Fruit fly (Drosophila melanogaster) whole organism, pupa: ENCODE results near the gene CG43799.

Experiments used
- CG10348 ChIP-seq: fragments of 200-800 bp; sonication (Bioruptor generic); IDR thresholded peaks from 2 replicates; pipeline ENCODE4 v1.3.6; 2022; ENCODE audit warnings: missing biosample characterization, missing genetic modification characterization
- CG12605 ChIP-seq: fragments of 200-800 bp; sonication (Bioruptor generic); IDR thresholded peaks from 2 replicates; pipeline ENCODE4 v1.3.6; 2022; ENCODE audit warnings: missing biosample characterization, missing genetic modification characterization
- CG13204 ChIP-seq: fragments of 200-800 bp; sonication (Bioruptor generic); optimal IDR thresholded peaks from 2 replicates; lab custom pipeline; 2018; ENCODE audit warnings: missing biosample characterization, mild to moderate bottlenecking, missing genetic modification characterization, moderate library complexity
- CG14655 ChIP-seq: fragments of 200-800 bp; sonication (Bioruptor generic); optimal IDR thresholded peaks from 3 replicates; lab custom pipeline; 2017; ENCODE audit warnings: mild to moderate bottlenecking, missing biosample characterization, missing genetic modification reagents, missing genetic modification characterization
- CG15710 ChIP-seq: fragments of 200-800 bp; sonication (Bioruptor generic); optimal IDR thresholded peaks from 2 replicates; lab custom pipeline; 2018; ENCODE audit warnings: missing biosample characterization, mild to moderate bottlenecking, missing genetic modification characterization, moderate library complexity
- CG17806 ChIP-seq: fragments of 200-800 bp; sonication (Bioruptor generic); optimal IDR thresholded peaks from 2 replicates; lab custom pipeline; 2018; ENCODE audit warnings: missing biosample characterization, mild to moderate bottlenecking, missing genetic modification characterization, moderate library complexity
- CG32121 ChIP-seq: fragments of 200-800 bp; sonication (Bioruptor generic); IDR thresholded peaks from 2 replicates; pipeline ENCODE4 v1.3.6; 2022; ENCODE audit warnings: missing biosample characterization, missing genetic modification characterization
- CG34367 ChIP-seq: fragments of 200-800 bp; sonication (Bioruptor generic); optimal IDR thresholded peaks from 2 replicates; lab custom pipeline; 2018; ENCODE audit warnings: missing biosample characterization, mild to moderate bottlenecking, missing genetic modification characterization
- CG4496 ChIP-seq: fragments of 200-800 bp; sonication (Bioruptor generic); IDR thresholded peaks from 3 replicates; pipeline ENCODE4 v1.3.6; 2022; ENCODE audit warnings: missing biosample characterization, missing genetic modification characterization
- CG8159 ChIP-seq: fragments of 200-800 bp; sonication (Bioruptor generic); optimal IDR thresholded peaks from 3 replicates; lab custom pipeline; 2018; ENCODE audit warnings: missing biosample characterization, mild to moderate bottlenecking, missing genetic modification characterization, moderate library complexity
- CG8301 ChIP-seq: fragments of 200-800 bp; sonication (Bioruptor generic); optimal IDR thresholded peaks from 2 replicates; lab custom pipeline; 2018; ENCODE audit warnings: missing biosample characterization, mild to moderate bottlenecking, missing genetic modification characterization
- CG9948 ChIP-seq: fragments of 200-800 bp; sonication (Bioruptor generic); optimal IDR thresholded peaks from 2 replicates; lab custom pipeline; 2018; ENCODE audit warnings: missing biosample characterization, mild to moderate bottlenecking, missing genetic modification characterization, moderate library complexity
- D1 ChIP-seq: fragments of 200-800 bp; sonication (Bioruptor generic); optimal IDR thresholded peaks from 2 replicates; lab custom pipeline; 2018; ENCODE audit warnings: missing biosample characterization, mild to moderate bottlenecking, missing genetic modification characterization, moderate library complexity
- EcR ChIP-seq: fragments of 200-800 bp; sonication (Bioruptor generic); optimal IDR thresholded peaks from 3 replicates; lab custom pipeline; 2019; ENCODE audit warnings: missing biosample characterization, missing genetic modification characterization, mild to moderate bottlenecking, moderate library complexity, missing genetic modification reagents
- Ets98B ChIP-seq: fragments of 200-800 bp; sonication (Bioruptor generic); IDR thresholded peaks from 2 replicates; pipeline ENCODE4 v1.3.6; 2022; ENCODE audit warnings: missing biosample characterization, missing genetic modification characterization
- Pif1A ChIP-seq: fragments of 200-800 bp; sonication (Bioruptor generic); optimal IDR thresholded peaks from 3 replicates; lab custom pipeline; 2016; ENCODE audit warnings: missing biosample characterization, missing genetic modification characterization
- Pif1B ChIP-seq: fragments of 200-800 bp; sonication (Bioruptor generic); optimal IDR thresholded peaks from 3 replicates; lab custom pipeline; 2016; ENCODE audit warnings: missing biosample characterization, missing genetic modification characterization
- Snoo ChIP-seq: fragments of 200-800 bp; sonication (Bioruptor generic); optimal IDR thresholded peaks from 3 replicates; lab custom pipeline; 2017; ENCODE audit warnings: missing biosample characterization, mild to moderate bottlenecking, missing genetic modification characterization, inconsistent platforms
- fd96Ca ChIP-seq: fragments of 200-800 bp; sonication (Bioruptor generic); IDR thresholded peaks from 3 replicates; pipeline ENCODE4 v1.3.6; 2022; ENCODE audit warnings: missing biosample characterization, missing genetic modification characterization
- gl ChIP-seq: fragments of 200-800 bp; sonication (Bioruptor generic); optimal IDR thresholded peaks from 2 replicates; lab custom pipeline; 2018; ENCODE audit warnings: missing biosample characterization, mild to moderate bottlenecking, missing genetic modification characterization
- rn ChIP-seq: fragments of 200-800 bp; sonication (Bioruptor generic); IDR thresholded peaks from 2 replicates; pipeline ENCODE4 v1.3.6; 2022; ENCODE audit warnings: missing biosample characterization, missing genetic modification characterization

The CG43799 gene

DNA sequence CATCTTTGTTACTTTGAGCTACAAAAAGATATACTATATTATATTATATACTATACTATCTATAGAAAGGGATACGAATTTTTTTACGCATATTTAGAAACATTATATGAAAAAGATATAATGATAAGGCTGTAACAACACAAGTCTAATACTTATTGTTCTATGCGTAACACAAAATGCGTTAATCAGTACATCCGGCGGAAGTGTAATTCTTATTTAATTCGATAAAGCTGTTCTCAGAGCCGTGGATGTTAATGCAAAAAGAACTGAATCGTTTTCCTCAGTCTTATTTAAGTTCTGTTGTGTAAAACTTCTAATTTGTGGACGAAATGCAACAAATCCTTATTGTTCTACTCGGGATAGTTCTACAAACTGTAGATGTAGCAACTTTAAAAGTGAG lies at the start of gene CG43799:
CG43799 (plus strand) TSS at position 301 of the 400 bp plus-strand sequence.
- no peak for TF ChIP-seq EcR (GFP tag; lab: Kevin White, UChicago)
- no peak for TF ChIP-seq rn (GFP tag; lab: Robert Waterston, UW)
- TF ChIP-seq CG14655 (GFP tag; lab: Kevin White, UChicago): no peak

DNA sequence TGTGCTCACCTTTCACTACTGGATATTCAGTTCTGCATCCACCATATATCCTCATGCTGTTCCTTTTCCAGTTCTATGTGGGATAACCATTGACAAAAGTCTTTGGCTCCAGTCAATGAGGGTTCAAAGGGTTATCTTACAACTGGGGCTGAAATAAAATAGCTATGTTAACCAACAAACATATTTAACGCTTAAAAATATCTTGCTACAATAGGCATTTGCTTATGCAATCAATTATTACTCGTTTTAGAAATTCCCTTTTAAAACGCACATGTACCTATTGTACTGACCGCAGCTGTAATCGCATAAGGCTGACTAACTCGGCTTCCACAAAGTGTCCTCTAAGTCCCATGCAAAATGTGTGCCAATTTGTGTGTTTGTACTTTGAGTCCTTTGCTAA lies 48.3 kb upstream of the CG43799 start:
- TF ChIP-seq gl (tag; lab: Kevin White, UChicago) (no peak), CG12605 (GFP tag; lab: Robert Waterston, UW) (no peak), fd96Ca (GFP tag; lab: Robert Waterston, UW) (no peak), CG15710 (tag; lab: Kevin White, UChicago) (no peak), rn (GFP tag; lab: Robert Waterston, UW) (no peak), CG34367 (no peak), CG8159 (tag; lab: Kevin White, UChicago) (no peak), CG4496 (peak; percentile 58; the same call in 1 of the 3 replicates)

DNA sequence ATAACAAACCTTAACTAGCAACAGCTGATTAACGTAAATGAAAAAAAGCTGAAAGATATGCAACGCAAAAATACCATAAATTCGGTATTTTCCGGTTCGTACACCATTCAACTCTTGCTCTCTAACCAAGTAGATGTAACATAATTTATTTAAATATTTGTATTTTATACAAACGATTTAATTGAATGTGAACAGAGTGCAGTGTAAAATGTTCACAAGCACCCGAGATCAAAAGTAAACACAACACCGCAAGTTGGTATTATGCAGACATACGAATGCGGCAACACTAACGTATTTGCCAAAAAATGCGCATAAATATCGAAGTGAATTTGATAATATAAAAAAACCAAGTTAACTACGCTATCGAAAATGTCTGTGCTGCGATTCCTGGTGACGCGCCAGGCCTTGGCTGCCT lies 45.5 kb upstream of the CG43799 start, which contains the start of gene MICU1:
MICU1 (plus strand) TSS at position 257 of the 415 bp plus-strand sequence.
- TF ChIP-seq CG15710 (tag; lab: Kevin White, UChicago) (peak; percentile 19), CG34367 (no peak), fd96Ca (GFP tag; lab: Robert Waterston, UW) (0 out of 3 replicates have a peak, but pooled peaks have one; percentile 15), D1 (tag; lab: Kevin White, UChicago) (no peak)

DNA sequence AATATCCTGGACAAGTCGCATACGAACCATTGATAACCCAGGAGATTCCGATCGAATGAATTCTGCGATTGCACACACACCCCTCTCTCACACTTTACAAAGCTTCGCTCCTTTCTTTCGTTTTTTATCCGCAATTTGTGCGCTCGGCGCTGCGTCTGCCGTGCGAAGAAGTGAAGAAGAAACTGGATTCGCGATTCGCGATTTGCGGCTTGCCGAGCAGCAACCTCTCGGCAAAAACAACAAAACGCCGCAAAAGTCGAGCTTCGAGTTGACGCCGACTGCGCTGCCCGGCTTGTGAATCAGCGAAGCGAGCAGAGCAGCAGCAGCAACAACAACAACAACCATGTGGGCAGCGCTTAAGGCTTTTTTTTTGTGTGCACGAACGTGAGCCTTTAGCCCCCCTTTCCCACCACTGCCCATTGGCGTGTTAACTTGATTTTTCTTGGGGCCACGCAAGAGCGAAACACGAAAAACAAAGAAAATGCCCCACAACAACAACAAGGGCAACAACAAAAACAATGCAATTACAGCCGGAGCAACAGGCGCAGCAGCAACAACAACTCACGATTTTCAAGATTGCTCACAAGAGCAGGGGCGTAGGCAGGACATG lies 39.5 kb upstream of the CG43799 start:
- TF ChIP-seq Ets98B: peak; percentile 3; the same call in 1 of the 2 replicates
- no peak for TF ChIP-seq CG8159 (tag; lab: Kevin White, UChicago)
- no peak for TF ChIP-seq CG14655 (GFP tag; lab: Kevin White, UChicago)
- TF ChIP-seq CG4496: peak; percentile 100

DNA sequence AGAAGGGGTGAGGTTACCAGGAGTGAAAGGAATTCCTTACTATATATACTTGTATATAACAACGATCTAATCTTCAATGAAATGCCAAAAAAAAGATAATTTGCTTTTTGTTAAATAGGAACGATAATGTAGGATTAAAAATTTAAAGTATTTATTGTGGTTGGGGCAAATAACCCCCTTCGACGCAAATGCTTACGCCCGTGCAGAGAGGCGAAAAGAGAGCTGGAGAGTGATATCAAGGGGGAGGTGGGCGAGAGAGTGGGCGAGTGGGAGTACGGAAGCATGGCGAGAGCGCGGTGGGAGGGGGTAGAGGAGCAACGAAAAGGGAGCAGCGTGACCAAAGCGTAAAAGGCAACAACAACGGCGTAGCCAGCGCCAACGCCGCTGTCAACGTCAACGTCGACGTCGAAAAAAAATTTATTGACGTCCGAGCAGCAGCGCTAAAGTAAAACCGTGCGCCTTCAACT lies 39.0 kb upstream of the CG43799 start:
- TF ChIP-seq Pif1A (GFP tag; lab: Kevin White, UChicago) (peak; percentile 100), CG15710 (tag; lab: Kevin White, UChicago) (peak; percentile 100), CG8301 (tag; lab: Kevin White, UChicago) (peak; percentile 100), Ets98B (peak; percentile 99), CG8159 (tag; lab: Kevin White, UChicago) (peak; percentile 100), CG10348 (GFP tag; lab: Robert Waterston, UW) (peak; percentile 100), CG12605 (GFP tag; lab: Robert Waterston, UW) (peak; percentile 99), Snoo (tag; lab: Kevin White, UChicago) (peak; percentile 100), CG34367 (peak; percentile 99), CG17806 (tag; lab: Kevin White, UChicago) (peak; percentile 99), rn (GFP tag; lab: Robert Waterston, UW) (peak; percentile 100), CG32121 (peak; percentile 100), D1 (tag; lab: Kevin White, UChicago) (peak; percentile 99), CG14655 (GFP tag; lab: Kevin White, UChicago) (peak; percentile 100), EcR (GFP tag; lab: Kevin White, UChicago) (peak; percentile 63), fd96Ca (GFP tag; lab: Robert Waterston, UW) (peak; percentile 100), Pif1B (GFP tag; lab: Kevin White, UChicago) (peak; percentile 100), CG9948 (peak; percentile 100), CG13204 (GFP tag; lab: Kevin White, UChicago) (peak; percentile 97), gl (tag; lab: Kevin White, UChicago) (peak; percentile 97), CG4496 (peak; percentile 100)

DNA sequence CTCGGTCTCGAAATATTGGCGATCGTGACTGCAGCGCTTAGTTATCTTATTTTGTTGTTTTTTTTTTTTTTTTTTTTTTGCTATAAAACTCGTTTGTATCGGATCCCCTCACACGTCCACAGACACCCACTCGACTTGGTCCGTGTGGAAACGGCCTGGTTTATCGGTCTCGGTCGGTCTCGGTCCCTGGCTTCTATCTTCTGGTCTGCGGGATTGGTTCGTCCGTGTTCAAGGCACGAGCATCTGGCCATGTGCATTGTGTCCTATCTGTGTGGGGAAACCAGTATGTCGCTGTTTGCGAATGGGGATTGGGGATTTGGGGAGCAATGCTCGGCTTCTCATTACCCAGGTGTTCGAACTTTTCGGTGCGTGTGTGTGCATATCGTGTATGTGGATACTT lies 37.9 kb upstream of the CG43799 start, which contains the start of gene CG4496:
CG4496 (minus strand) TSS at position 337 of the 400 bp plus-strand sequence.
- TF ChIP-seq CG13204 (GFP tag; lab: Kevin White, UChicago): peak; percentile 70
- no peak for TF ChIP-seq CG10348 (GFP tag; lab: Robert Waterston, UW)
- TF ChIP-seq Ets98B: peak; percentile 33; the same call in 1 of the 2 replicates
- TF ChIP-seq CG15710 (tag; lab: Kevin White, UChicago): peak; percentile 54
- peak; percentile 33 for TF ChIP-seq CG14655 (GFP tag; lab: Kevin White, UChicago)
- no peak for TF ChIP-seq gl (tag; lab: Kevin White, UChicago)
- no peak for TF ChIP-seq CG8159 (tag; lab: Kevin White, UChicago)
- peak; percentile 56; the same call in 2 of the 3 replicates for TF ChIP-seq fd96Ca (GFP tag; lab: Robert Waterston, UW)
- no peak for TF ChIP-seq D1 (tag; lab: Kevin White, UChicago)
- peak; percentile 44 for TF ChIP-seq Pif1A (GFP tag; lab: Kevin White, UChicago)
- TF ChIP-seq EcR (GFP tag; lab: Kevin White, UChicago): peak; percentile 98
- peak; percentile 13 for TF ChIP-seq Snoo (tag; lab: Kevin White, UChicago)
- TF ChIP-seq Pif1B (GFP tag; lab: Kevin White, UChicago): no peak
- no peak for TF ChIP-seq CG12605 (GFP tag; lab: Robert Waterston, UW)
- no peak for TF ChIP-seq CG17806 (tag; lab: Kevin White, UChicago)
- peak; percentile 100 for TF ChIP-seq CG4496
- peak; percentile 0 for TF ChIP-seq CG9948
- no peak for TF ChIP-seq rn (GFP tag; lab: Robert Waterston, UW)
- TF ChIP-seq CG32121: peak; percentile 40
- peak; percentile 46 for TF ChIP-seq CG34367
